Worm (Caenorhabditis elegans): ENCODE data around the gene mcu-1.

Gene mcu-1

ce11 chrIV:5928957-5929356 is 10.1 kb downstream of the mcu-1 start:
- no peak for TF ChIP-seq ekl-4 (GFP tag; IDR thresholded peaks at IDR 0.05)
- TF ChIP-seq ztf-6 (GFP tag; IDR thresholded peaks at IDR 0.05): no peak
- no peak for TF ChIP-seq aptf-2 (GFP tag; conservative IDR thresholded peaks at IDR 0.05)
- TF ChIP-seq nhr-120 (GFP tag; IDR thresholded peaks at IDR 0.05): no peak
- TF ChIP-seq F37B4.10 (GFP tag; IDR thresholded peaks at IDR 0.05): no peak
- no peak for TF ChIP-seq egrh-3 (GFP tag; IDR thresholded peaks at IDR 0.05)
- TF ChIP-seq K11D2.4 (GFP tag; IDR thresholded peaks at IDR 0.05): no peak

ce11 chrIV:5927805-5928204 is 11.2 kb downstream of the mcu-1 start:
- no peak for TF ChIP-seq snpc-3.4 (tag; optimal IDR thresholded peaks at IDR 0.05)
- no peak for TF ChIP-seq lin-35 (GFP tag; optimal IDR thresholded peaks at IDR 0.05)
- no peak for TF ChIP-seq C17E4.6 (GFP tag; IDR thresholded peaks at IDR 0.05)
- no peak for TF ChIP-seq ceh-91 (GFP tag; IDR thresholded peaks at IDR 0.05)
- TF ChIP-seq ztf-25 (GFP tag; IDR thresholded peaks at IDR 0.05): no peak
- no peak for TF ChIP-seq akir-1 (GFP tag; optimal IDR thresholded peaks at IDR 0.05)
- no peak for TF ChIP-seq Y95B8A.8 (GFP tag; IDR thresholded peaks at IDR 0.05)
- no peak for TF ChIP-seq K11D2.4 (GFP tag; IDR thresholded peaks at IDR 0.05)
- no peak for TF ChIP-seq tbp1 (GFP tag; optimal IDR thresholded peaks at IDR 0.05)
- no peak for TF ChIP-seq madf-10 (tag; optimal IDR thresholded peaks at IDR 0.05)
- no peak for TF ChIP-seq ztf-3 (GFP tag; optimal IDR thresholded peaks at IDR 0.05)
- no peak for TF ChIP-seq egrh-3 (GFP tag; IDR thresholded peaks at IDR 0.05)
- no peak for TF ChIP-seq aptf-3 (GFP tag; IDR thresholded peaks at IDR 0.05)
- no peak for TF ChIP-seq gei-17 (GFP tag; optimal IDR thresholded peaks at IDR 0.05)
- no peak for TF ChIP-seq ccch-3 (GFP tag; optimal IDR thresholded peaks at IDR 0.05)
- TF ChIP-seq chd-7 (tag; optimal IDR thresholded peaks at IDR 0.05): no peak
- no peak for TF ChIP-seq repo-1 (tag; optimal IDR thresholded peaks at IDR 0.05)
- TF ChIP-seq attf-3 (GFP tag; conservative IDR thresholded peaks at IDR 0.05): no peak

ce11 chrIV:5926643-5927042 is 12.4 kb downstream of the mcu-1 start:
- TF ChIP-seq ekl-4 (GFP tag; IDR thresholded peaks at IDR 0.05) (no peak), madf-3 (GFP tag; IDR thresholded peaks at IDR 0.05) (no peak), dpl-1 (GFP tag; optimal IDR thresholded peaks at IDR 0.05) (no peak), F23B12.7 (tag; optimal IDR thresholded peaks at IDR 0.05; ENCODE audit: insufficient read depth) (no peak), rpc-1 (optimal IDR thresholded peaks at IDR 0.05) (no peak), rpc-1 (tag; optimal IDR thresholded peaks at IDR 0.05) (no peak), egrh-3 (GFP tag; IDR thresholded peaks at IDR 0.05) (no peak)

ce11 chrIV:5924241-5924640 is 14.8 kb downstream of the mcu-1 start:
- TF ChIP-seq ccch-3 (GFP tag; optimal IDR thresholded peaks at IDR 0.05) (no peak), tlf-1 (GFP tag; optimal IDR thresholded peaks at IDR 0.05) (no peak), snpc-4 (GFP tag; optimal IDR thresholded peaks at IDR 0.05) (no peak), snpc-4 (tag; optimal IDR thresholded peaks at IDR 0.05) (no peak), ztf-18 (tag; optimal IDR thresholded peaks at IDR 0.05) (no peak), bed-1 (GFP tag; IDR thresholded peaks at IDR 0.05) (no peak), gei-17 (GFP tag; optimal IDR thresholded peaks at IDR 0.05) (no peak), attf-3 (GFP tag; conservative IDR thresholded peaks at IDR 0.05) (no peak), K12H6.12 (tag; optimal IDR thresholded peaks at IDR 0.05) (no peak), aptf-3 (GFP tag; IDR thresholded peaks at IDR 0.05) (no peak), madf-10 (tag; optimal IDR thresholded peaks at IDR 0.05) (no peak), nhr-90 (tag; optimal IDR thresholded peaks at IDR 0.05) (no peak), pha-4 (tag; optimal IDR thresholded peaks at IDR 0.05) (no peak), snpc-3.4 (tag; optimal IDR thresholded peaks at IDR 0.05) (no peak), nhr-80 (tag; optimal IDR thresholded peaks at IDR 0.05) (no peak)
